Fruit fly (Drosophila melanogaster) S2 (cell line): ENCODE measurements around the gene CG31431.

Source experiments
- CG8478 ChIP-seq: fragments of >200 bp; optimal IDR thresholded peaks from 2 replicates; lab custom pipeline; 2018
- CTCF ChIP-seq, 2 experiments: fragments of >200 bp; optimal IDR thresholded peaks; 2 replicates each; lab custom pipeline; 2018

DNA sequence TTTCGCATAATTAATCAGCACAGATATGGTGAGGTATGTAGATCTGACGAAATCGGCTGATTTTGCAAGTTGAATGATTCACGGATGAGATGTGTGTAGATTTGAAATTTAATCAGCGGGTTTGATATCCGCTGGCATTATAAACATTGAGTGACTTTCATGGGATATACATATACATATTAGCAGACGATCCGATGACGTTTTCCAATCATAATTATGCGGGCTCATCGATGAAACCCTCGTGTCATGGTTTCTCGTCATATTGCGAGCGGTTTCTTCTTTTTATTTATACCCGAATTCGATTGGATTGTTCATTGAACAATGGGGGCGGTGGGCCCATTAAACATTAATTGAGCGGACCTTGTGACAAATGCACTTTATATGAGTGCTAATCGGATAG is 6.0 kb upstream of the CG31431 start:
- TF ChIP-seq CG8478 (lab: Kevin White, UChicago) (no peak), CTCF (optimal IDR thresholded peaks at IDR 0.05; lab: Kevin White, UChicago) (no peak)
